Worm (Caenorhabditis elegans) whole organism, L2 larva: ENCODE results near the gene srg-13.
A peak's percentile ranks its signal among the peaks of the same experiment; 100 is the strongest.

Source experiments
- C34F6.9 ChIP-seq: fragments of 150-350 bp; optimal IDR thresholded peaks from 2 replicates; lab custom pipeline; 2014; ENCODE audit warnings: missing biosample characterization, missing genetic modification characterization
- F13H6.1 ChIP-seq: sonication (generic microtip); optimal IDR thresholded peaks from 2 replicates; lab custom pipeline; 2016; ENCODE audit warnings: missing genetic modification characterization, missing compliant biosample characterization
- R02D3.7 ChIP-seq: fragments of 150-350 bp; optimal IDR thresholded peaks from 2 replicates; lab custom pipeline; 2014; ENCODE audit warnings: missing biosample characterization, missing genetic modification characterization
- Y55F3AM.14 ChIP-seq: fragments of 200-800 bp; sonication (Bioruptor generic); optimal IDR thresholded peaks from 2 replicates; lab custom pipeline; 2018; ENCODE audit warnings: mild to moderate bottlenecking, missing genetic modification characterization, missing compliant biosample characterization
- ZK546.5 ChIP-seq: sonication (generic microtip); optimal IDR thresholded peaks from 2 replicates; lab custom pipeline; 2017; ENCODE audit warnings: missing biosample characterization, missing genetic modification characterization
- aly-2 ChIP-seq: fragments of 150-350 bp; optimal IDR thresholded peaks from 2 replicates; lab custom pipeline; 2014; ENCODE audit warnings: missing biosample characterization, missing genetic modification characterization
- ama-1 ChIP-seq: fragments of 150-350 bp; optimal IDR thresholded peaks from 2 replicates; lab custom pipeline; 2018; ENCODE audit warnings: inconsistent platforms
- blmp-1 ChIP-seq: sonication (generic microtip); optimal IDR thresholded peaks from 2 replicates; lab custom pipeline; 2017; ENCODE audit warnings: missing genetic modification characterization, mild to moderate bottlenecking, missing compliant biosample characterization, antibody characterized with exemption, moderate library complexity; ENCODE audit not compliant: insufficient read depth
- ceh-16 ChIP-seq: fragments of 150-350 bp; optimal IDR thresholded peaks from 2 replicates; lab custom pipeline; 2014; ENCODE audit warnings: missing biosample characterization, missing genetic modification characterization
- ceh-82 ChIP-seq: fragments of 150-350 bp; optimal IDR thresholded peaks from 2 replicates; lab custom pipeline; 2014; ENCODE audit warnings: missing biosample characterization, missing genetic modification characterization
- crh-2 ChIP-seq: sonication (generic microtip); optimal IDR thresholded peaks from 2 replicates; lab custom pipeline; 2017; ENCODE audit warnings: missing biosample characterization, missing genetic modification characterization
- dmd-4 ChIP-seq: sonication (generic microtip); optimal IDR thresholded peaks from 2 replicates; lab custom pipeline; 2017; ENCODE audit warnings: missing biosample characterization, missing genetic modification characterization
- egl-27 ChIP-seq: sonication (generic microtip); optimal IDR thresholded peaks from 3 replicates; lab custom pipeline; 2017; ENCODE audit warnings: missing biosample characterization, missing genetic modification reagents, missing genetic modification characterization
- elt-3 ChIP-seq: sonication (generic microtip); optimal IDR thresholded peaks from 2 replicates; lab custom pipeline; 2017; ENCODE audit warnings: missing biosample characterization, missing genetic modification characterization
- fos-1 ChIP-seq: fragments of 150-350 bp; optimal IDR thresholded peaks from 2 replicates; lab custom pipeline; 2014; ENCODE audit warnings: missing biosample characterization, missing genetic modification characterization
- gmeb-1 ChIP-seq: fragments of 150-350 bp; optimal IDR thresholded peaks from 2 replicates; lab custom pipeline; 2014; ENCODE audit warnings: missing biosample characterization, missing genetic modification characterization
- lin-11 ChIP-seq: fragments of 150-350 bp; sonication (generic microtip); optimal IDR thresholded peaks from 2 replicates; lab custom pipeline; 2014; ENCODE audit warnings: missing biosample characterization, missing genetic modification characterization, inconsistent platforms, mixed read lengths
- lin-13 ChIP-seq: fragments of 150-350 bp; optimal IDR thresholded peaks from 2 replicates; lab custom pipeline; 2014; ENCODE audit warnings: missing biosample characterization, missing genetic modification reagents, missing genetic modification characterization
- lin-39 ChIP-seq: fragments of 150-350 bp; optimal IDR thresholded peaks from 2 replicates; lab custom pipeline; 2014; ENCODE audit warnings: missing biosample characterization, missing genetic modification reagents, missing genetic modification characterization
- lsy-2 ChIP-seq, 2 experiments: fragments of 150-350 bp in 1 of 2; sonication (generic microtip) in 1 of 2; optimal IDR thresholded peaks; 2 replicates each; lab custom pipeline; 2014 to 2017; ENCODE audit warnings: missing biosample characterization in 2 of 2, missing genetic modification characterization in 2 of 2
- mab-5 ChIP-seq: fragments of 150-350 bp; optimal IDR thresholded peaks from 2 replicates; lab custom pipeline; 2014; ENCODE audit warnings: missing biosample characterization, missing genetic modification characterization
- mbf-1 ChIP-seq: sonication (generic microtip); optimal IDR thresholded peaks from 2 replicates; lab custom pipeline; 2017; ENCODE audit warnings: missing biosample characterization, missing genetic modification characterization
- nhr-10 ChIP-seq: sonication (generic microtip); optimal IDR thresholded peaks from 2 replicates; lab custom pipeline; 2017; ENCODE audit warnings: missing biosample characterization, missing genetic modification characterization
- nhr-11 ChIP-seq: fragments of 150-350 bp; optimal IDR thresholded peaks from 2 replicates; lab custom pipeline; 2014; ENCODE audit warnings: missing biosample characterization, missing genetic modification characterization
- nhr-129 ChIP-seq: fragments of 150-350 bp; optimal IDR thresholded peaks from 2 replicates; lab custom pipeline; 2014; ENCODE audit warnings: missing biosample characterization, missing genetic modification characterization
- nhr-21 ChIP-seq: fragments of 150-350 bp; optimal IDR thresholded peaks from 2 replicates; lab custom pipeline; 2014; ENCODE audit warnings: missing biosample characterization, missing genetic modification characterization
- nhr-23 ChIP-seq: fragments of 150-350 bp; optimal IDR thresholded peaks from 2 replicates; lab custom pipeline; 2014; ENCODE audit warnings: missing biosample characterization, missing genetic modification reagents, missing genetic modification characterization
- nhr-237 ChIP-seq: fragments of 150-350 bp; optimal IDR thresholded peaks from 2 replicates; lab custom pipeline; 2014; ENCODE audit warnings: missing biosample characterization, missing genetic modification characterization
- nhr-25 ChIP-seq: fragments of 150-350 bp; sonication (generic microtip); optimal IDR thresholded peaks from 3 replicates; lab custom pipeline; 2014; ENCODE audit warnings: missing biosample characterization, missing genetic modification characterization
- nhr-6 ChIP-seq: fragments of 150-350 bp; optimal IDR thresholded peaks from 2 replicates; lab custom pipeline; 2014; ENCODE audit warnings: missing biosample characterization, missing genetic modification characterization
- nhr-77 ChIP-seq: fragments of 150-350 bp; optimal IDR thresholded peaks from 2 replicates; lab custom pipeline; 2014; ENCODE audit warnings: missing biosample characterization, missing genetic modification characterization
- sem-4 ChIP-seq: fragments of 150-350 bp; optimal IDR thresholded peaks from 2 replicates; lab custom pipeline; 2014; ENCODE audit warnings: missing biosample characterization, missing genetic modification reagents, missing genetic modification characterization
- skn-1 ChIP-seq: sonication (generic microtip); optimal IDR thresholded peaks from 2 replicates; lab custom pipeline; 2017; ENCODE audit warnings: missing biosample characterization, missing genetic modification characterization
- sma-3 ChIP-seq: sonication (generic microtip); optimal IDR thresholded peaks from 2 replicates; lab custom pipeline; 2016; ENCODE audit warnings: missing genetic modification reagents, missing genetic modification characterization, missing compliant biosample characterization
- sma-9 ChIP-seq, 2 experiments: fragments of 150-350 bp in 1 of 2; sonication (generic microtip) in 1 of 2; optimal IDR thresholded peaks; 2 replicates each; lab custom pipeline; 2014 to 2016; ENCODE audit warnings: missing genetic modification characterization in 2 of 2, mild to moderate bottlenecking in 1 of 2, missing biosample characterization in 1 of 2, missing compliant biosample characterization in 1 of 2, missing genetic modification reagents in 1 of 2, moderate library complexity in 1 of 2
- unc-39 ChIP-seq: fragments of 150-350 bp; optimal IDR thresholded peaks from 2 replicates; lab custom pipeline; 2014; ENCODE audit warnings: missing biosample characterization, missing genetic modification characterization
- unc-55 ChIP-seq: fragments of 150-350 bp; sonication (generic microtip); optimal IDR thresholded peaks from 3 replicates; lab custom pipeline; 2014; ENCODE audit warnings: missing biosample characterization, missing genetic modification reagents, missing genetic modification characterization
- unc-62 ChIP-seq: fragments of 150-350 bp; optimal IDR thresholded peaks from 2 replicates; lab custom pipeline; 2014; ENCODE audit warnings: missing biosample characterization, missing genetic modification reagents, missing genetic modification characterization
- zag-1 ChIP-seq: fragments of 150-350 bp; optimal IDR thresholded peaks from 2 replicates; lab custom pipeline; 2014; ENCODE audit warnings: missing biosample characterization, missing genetic modification characterization
- ztf-11 ChIP-seq: sonication (generic microtip); optimal IDR thresholded peaks from 2 replicates; lab custom pipeline; 2017; ENCODE audit warnings: missing biosample characterization, missing genetic modification characterization
- ztf-4 ChIP-seq: fragments of 150-350 bp; optimal IDR thresholded peaks from 2 replicates; lab custom pipeline; 2014; ENCODE audit warnings: missing biosample characterization, missing genetic modification characterization

srg-13 gene

ce11 chrIII:4689595-4689994, 17.5 kb downstream of the srg-13 start (continued):
- TF ChIP-seq nhr-237 (tag; lab: Kevin White, UChicago): no peak
- TF ChIP-seq unc-62 (GFP tag; lab: Kevin White, UChicago): no peak
- TF ChIP-seq egl-27: peak; percentile 77
- TF ChIP-seq F13H6.1 (tag; lab: Kevin White, UChicago): peak; percentile 66
- no peak for TF ChIP-seq zag-1 (tag; lab: Kevin White, UChicago)
- peak; percentile 68 for TF ChIP-seq C34F6.9 (tag; lab: Kevin White, UChicago)
- peak; percentile 48 for TF ChIP-seq nhr-6 (tag; lab: Kevin White, UChicago)
- TF ChIP-seq aly-2 (tag; lab: Kevin White, UChicago): no peak
- peak; percentile 89 for TF ChIP-seq fos-1 (tag; lab: Kevin White, UChicago)
- peak; percentile 54 to 79 for TF ChIP-seq lsy-2 (tag; optimal IDR thresholded peaks at IDR 0.05; lab: Kevin White, UChicago)

ce11 chrIII:4693281-4693680, 21.2 kb downstream of the srg-13 start, which contains the start of gene nifk-1:
Gene nifk-1 (minus strand): TSS chrIII:4693307.
- TF ChIP-seq sma-3: peak; percentile 58
- TF ChIP-seq lin-39 (tag; lab: Kevin White, UChicago): no peak
- peak; percentile 76 for TF ChIP-seq gmeb-1 (tag; lab: Kevin White, UChicago)
- TF ChIP-seq F13H6.1 (tag; lab: Kevin White, UChicago): peak; percentile 50
- TF ChIP-seq skn-1 (tag; lab: Kevin White, UChicago): no peak
- peak; percentile 52 for TF ChIP-seq sma-9 (GFP tag; optimal IDR thresholded peaks at IDR 0.05; lab: Kevin White, UChicago)
- TF ChIP-seq sma-9 (tag; optimal IDR thresholded peaks at IDR 0.05; lab: Kevin White, UChicago): no peak
- no peak for TF ChIP-seq nhr-23 (tag; lab: Kevin White, UChicago)
- TF ChIP-seq R02D3.7 (tag; lab: Kevin White, UChicago): no peak
- TF ChIP-seq sem-4 (tag; lab: Kevin White, UChicago): peak; percentile 10
- TF ChIP-seq ama-1 (lab: Kevin White, UChicago): no peak
- TF ChIP-seq ztf-4: no peak
- peak; percentile 60 for TF ChIP-seq nhr-25 (tag; lab: Kevin White, UChicago)
- TF ChIP-seq nhr-129 (tag; lab: Kevin White, UChicago): peak; percentile 79
- no peak for TF ChIP-seq nhr-10
- TF ChIP-seq crh-2 (tag; lab: Kevin White, UChicago): peak; percentile 60
- no peak for TF ChIP-seq Y55F3AM.14 (GFP tag; lab: Kevin White, UChicago)
- TF ChIP-seq lin-13 (GFP tag; lab: Kevin White, UChicago): peak; percentile 29
- no peak for TF ChIP-seq dmd-4 (tag; lab: Kevin White, UChicago)
- TF ChIP-seq lsy-2 (tag; optimal IDR thresholded peaks at IDR 0.05; lab: Kevin White, UChicago): peak; percentile 9 to 87
- TF ChIP-seq ztf-11 (tag; lab: Kevin White, UChicago): no peak
- peak; percentile 37 for TF ChIP-seq blmp-1
- TF ChIP-seq aly-2 (tag; lab: Kevin White, UChicago): no peak
- TF ChIP-seq ZK546.5 (tag; lab: Kevin White, UChicago): no peak
- TF ChIP-seq nhr-11: no peak
- TF ChIP-seq mab-5 (tag; lab: Kevin White, UChicago): no peak
- TF ChIP-seq nhr-77: no peak
- TF ChIP-seq C34F6.9 (tag; lab: Kevin White, UChicago): peak; percentile 86
- TF ChIP-seq nhr-21 (tag; lab: Kevin White, UChicago): peak; percentile 21
- TF ChIP-seq elt-3 (tag; lab: Kevin White, UChicago): no peak
- TF ChIP-seq ceh-82 (tag; lab: Kevin White, UChicago): no peak
- TF ChIP-seq fos-1 (tag; lab: Kevin White, UChicago): peak; percentile 70
- no peak for TF ChIP-seq ceh-16 (tag; lab: Kevin White, UChicago)
- TF ChIP-seq unc-55 (GFP tag; lab: Kevin White, UChicago): peak; percentile 77
- peak; percentile 28 for TF ChIP-seq lin-11 (tag; lab: Kevin White, UChicago)
- no peak for TF ChIP-seq mbf-1

ce11 chrIII:4693695-4694094, 21.6 kb downstream of the srg-13 start, which contains the start of gene T04A8.8:
Gene T04A8.8 (plus strand): TSS chrIII:4693995.
- TF ChIP-seq unc-39 (tag; lab: Kevin White, UChicago) (no peak), ama-1 (lab: Kevin White, UChicago) (no peak), mbf-1 (no peak), fos-1 (tag; lab: Kevin White, UChicago) (no peak), R02D3.7 (tag; lab: Kevin White, UChicago) (no peak), sma-3 (no peak), egl-27 (no peak), C34F6.9 (tag; lab: Kevin White, UChicago) (no peak), lsy-2 (tag; optimal IDR thresholded peaks at IDR 0.05; lab: Kevin White, UChicago) (no peak), ztf-4 (no peak), nhr-77 (no peak), ZK546.5 (tag; lab: Kevin White, UChicago) (no peak), ceh-82 (tag; lab: Kevin White, UChicago) (no peak), nhr-23 (tag; lab: Kevin White, UChicago) (no peak), ztf-11 (tag; lab: Kevin White, UChicago) (no peak)
- TF ChIP-seq, all 48 proteins: peak for 0
